Worm (Caenorhabditis elegans): ENCODE results near the gene F08B12.4.

Gene F08B12.4

ce11 chrX:11406784-11407183 lies 748 bp downstream of the F08B12.4 start:
- no peak for TF ChIP-seq madf-8 (GFP tag; conservative IDR thresholded peaks at IDR 0.05)
- TF ChIP-seq madf-6 (GFP tag; IDR thresholded peaks at IDR 0.05) = no peak
- no peak for TF ChIP-seq snpc-4 (GFP tag; optimal IDR thresholded peaks at IDR 0.05)
- TF ChIP-seq snpc-4 (tag; optimal IDR thresholded peaks at IDR 0.05) = no peak
- TF ChIP-seq nhr-80 (tag; optimal IDR thresholded peaks at IDR 0.05) = peak; percentile 4
- TF ChIP-seq Y53G8AR.9 (GFP tag; conservative IDR thresholded peaks at IDR 0.05) = peak; percentile 17; the same call in 1 of the 2 replicates

ce11 chrX:11405908-11406307 lies 1.6 kb downstream of the F08B12.4 start, which contains the start of gene slo-2:
Gene slo-2 (minus strand): TSS chrX:11405931.
- TF ChIP-seq egrh-3 (GFP tag; IDR thresholded peaks at IDR 0.05) (no peak), F37B4.10 (GFP tag; IDR thresholded peaks at IDR 0.05) (no peak), attf-6 (GFP tag; IDR thresholded peaks at IDR 0.05) (no peak), athp-1 (tag; optimal IDR thresholded peaks at IDR 0.05) (no peak), lin-26 (GFP tag; IDR thresholded peaks at IDR 0.05) (no peak), pbrm-1 (GFP tag; IDR thresholded peaks at IDR 0.05) (no peak), egl-44 (GFP tag; IDR thresholded peaks at IDR 0.05) (no peak), repo-1 (tag; optimal IDR thresholded peaks at IDR 0.05) (no peak), nhr-90 (tag; optimal IDR thresholded peaks at IDR 0.05) (no peak), lin-35 (GFP tag; optimal IDR thresholded peaks at IDR 0.05) (no peak), C17E4.6 (GFP tag; IDR thresholded peaks at IDR 0.05) (no peak), dpl-1 (GFP tag; optimal IDR thresholded peaks at IDR 0.05) (no peak), F39B2.1 (GFP tag; IDR thresholded peaks at IDR 0.05) (no peak), let-526 (GFP tag; IDR thresholded peaks at IDR 0.05) (no peak), mel-28 (tag; optimal IDR thresholded peaks at IDR 0.05; ENCODE audit: borderline replicate concordance) (no peak), F57C9.4 (tag; optimal IDR thresholded peaks at IDR 0.05) (no peak), rec-8 (tag; optimal IDR thresholded peaks at IDR 0.05) (no peak), aptf-3 (GFP tag; IDR thresholded peaks at IDR 0.05) (no peak), akir-1 (GFP tag; optimal IDR thresholded peaks at IDR 0.05) (no peak)

ce11 chrX:11400467-11401184 lies 6.9 kb downstream of the F08B12.4 start:
- TF ChIP-seq nhr-27 (tag; optimal IDR thresholded peaks at IDR 0.05) (no peak), nhr-80 (tag; optimal IDR thresholded peaks at IDR 0.05) (peak; percentile 69), attf-3 (GFP tag; conservative IDR thresholded peaks at IDR 0.05) (no peak), zfh-2 (GFP tag; conservative IDR thresholded peaks at IDR 0.05) (no peak), K12H6.12 (tag; optimal IDR thresholded peaks at IDR 0.05) (no peak), F23B12.7 (tag; optimal IDR thresholded peaks at IDR 0.05; ENCODE audit: insufficient read depth) (no peak)

- TF ChIP-seq ZK185.1 (tag; optimal IDR thresholded peaks at IDR 0.05; ENCODE audit: poor library complexity, severe bottlenecking) (no peak), K12H6.12 (tag; optimal IDR thresholded peaks at IDR 0.05) (no peak), snpc-3.4 (tag; optimal IDR thresholded peaks at IDR 0.05) (no peak), zfh-2 (GFP tag; conservative IDR thresholded peaks at IDR 0.05) (no peak), attf-6 (GFP tag; IDR thresholded peaks at IDR 0.05) (no peak), nhr-80 (tag; optimal IDR thresholded peaks at IDR 0.05) (peak; percentile 59), madf-3 (GFP tag; IDR thresholded peaks at IDR 0.05) (no peak)
Observed at ce11 chrX:11392924-11393323, 14.6 kb downstream of the F08B12.4 start, which contains the start of gene prx-12. Gene prx-12 (plus strand): TSS chrX:11393294.

Measured in whole organism, young adult.